Fruit fly (Drosophila melanogaster) whole organism, embryonic: ENCODE results near the gene CG14721.
A peak's percentile ranks its signal among the peaks of the same experiment; 100 is the strongest.

Experiments
- Asciz ChIP-seq: fragments of 200-800 bp; sonication (Bioruptor generic); optimal IDR thresholded peaks from 2 replicates; lab custom pipeline; 2017; ENCODE audit warnings: missing biosample characterization, mild to moderate bottlenecking, missing genetic modification characterization, missing genetic modification reagents
- BEAF-32 ChIP-seq: fragments of 200-800 bp; sonication (Bioruptor generic); optimal IDR thresholded peaks from 3 replicates; lab custom pipeline; 2017; ENCODE audit warnings: missing biosample characterization, missing genetic modification characterization, mild to moderate bottlenecking, moderate library complexity, missing genetic modification reagents
- Bdp1 ChIP-seq: fragments of 200-800 bp; sonication (Bioruptor generic); optimal IDR thresholded peaks from 3 replicates; lab custom pipeline; 2016; ENCODE audit warnings: missing biosample characterization, missing genetic modification characterization
- CG10147 ChIP-seq: fragments of 200-800 bp; sonication (Bioruptor generic); optimal IDR thresholded peaks from 2 replicates; lab custom pipeline; 2019; ENCODE audit warnings: missing biosample characterization, mild to moderate bottlenecking, missing genetic modification characterization, moderate library complexity
- CG10274 ChIP-seq: fragments of 200-800 bp; sonication (Bioruptor generic); optimal IDR thresholded peaks from 3 replicates; lab custom pipeline; 2017; ENCODE audit warnings: missing biosample characterization, mild to moderate bottlenecking, missing genetic modification characterization
- CG11456 ChIP-seq: fragments of 200-800 bp; sonication (Bioruptor generic); IDR thresholded peaks from 3 replicates; pipeline ENCODE4 v1.3.6; 2022; ENCODE audit warnings: missing biosample characterization, missing genetic modification characterization
- CG11723 ChIP-seq: fragments of 200-800 bp; sonication (Bioruptor generic); optimal IDR thresholded peaks from 2 replicates; lab custom pipeline; 2017; ENCODE audit warnings: missing biosample characterization, mild to moderate bottlenecking, missing genetic modification characterization
- CG12769 ChIP-seq: fragments of 200-800 bp; sonication (Bioruptor generic); optimal IDR thresholded peaks from 2 replicates; lab custom pipeline; 2019; ENCODE audit warnings: missing biosample characterization, mild to moderate bottlenecking, missing genetic modification characterization, moderate library complexity
- CG13296 ChIP-seq: fragments of 200-800 bp; sonication (Bioruptor generic); optimal IDR thresholded peaks from 3 replicates; lab custom pipeline; 2018; ENCODE audit warnings: missing biosample characterization, mild to moderate bottlenecking, missing genetic modification characterization
- CG13775 ChIP-seq: fragments of 200-800 bp; sonication (Bioruptor generic); optimal IDR thresholded peaks from 3 replicates; lab custom pipeline; 2017; ENCODE audit warnings: missing biosample characterization, mild to moderate bottlenecking, missing genetic modification characterization
- CG14050 ChIP-seq: fragments of 200-800 bp; sonication (Bioruptor generic); IDR thresholded peaks from 3 replicates; pipeline ENCODE4 v1.3.6; 2022; ENCODE audit warnings: missing biosample characterization, missing genetic modification characterization
- CG1529 ChIP-seq: fragments of 200-800 bp; sonication (Bioruptor generic); optimal IDR thresholded peaks from 3 replicates; lab custom pipeline; 2018; ENCODE audit warnings: missing biosample characterization, missing genetic modification characterization
- CG16813 ChIP-seq: fragments of 200-800 bp; sonication (Bioruptor generic); IDR thresholded peaks from 3 replicates; pipeline ENCODE4 v1.3.6; 2022; ENCODE audit warnings: missing biosample characterization, missing genetic modification characterization; ENCODE audit not compliant: partially characterized antibody
- CG18011 ChIP-seq: fragments of 200-800 bp; sonication (Bioruptor generic); optimal IDR thresholded peaks from 2 replicates; lab custom pipeline; 2017; ENCODE audit warnings: missing biosample characterization, missing genetic modification characterization, mild to moderate bottlenecking, moderate library complexity, missing genotype
- CG18764 ChIP-seq: fragments of 200-800 bp; sonication (Bioruptor generic); optimal IDR thresholded peaks from 3 replicates; lab custom pipeline; 2016; ENCODE audit warnings: missing biosample characterization, missing genetic modification characterization
- CG2116 ChIP-seq: fragments of 200-800 bp; sonication (Bioruptor generic); optimal IDR thresholded peaks from 3 replicates; lab custom pipeline; 2018; ENCODE audit warnings: missing biosample characterization, mild to moderate bottlenecking, missing genetic modification characterization
- CG2678 ChIP-seq: fragments of 200-800 bp; sonication (Bioruptor generic); optimal IDR thresholded peaks from 3 replicates; lab custom pipeline; 2019; ENCODE audit warnings: missing biosample characterization, mild to moderate bottlenecking, missing genetic modification characterization, moderate library complexity
- CG32532 ChIP-seq: fragments of 200-800 bp; sonication (Bioruptor generic); IDR thresholded peaks from 2 replicates; pipeline ENCODE4 v1.3.6; 2022; ENCODE audit warnings: missing biosample characterization, missing genetic modification characterization
- CG6175 ChIP-seq: fragments of 200-800 bp; sonication (Bioruptor generic); IDR thresholded peaks from 3 replicates; pipeline ENCODE4 v1.3.6; 2022; ENCODE audit warnings: missing biosample characterization, missing genetic modification characterization
- CG7963 ChIP-seq: fragments of 200-800 bp; sonication (Bioruptor generic); IDR thresholded peaks from 3 replicates; pipeline ENCODE4 v1.3.6; 2022; ENCODE audit warnings: missing biosample characterization, missing genetic modification characterization; ENCODE audit not compliant: partially characterized antibody
- CG9215 ChIP-seq: fragments of 200-800 bp; sonication (Bioruptor generic); IDR thresholded peaks from 2 replicates; pipeline ENCODE4 v1.3.6; 2022; ENCODE audit warnings: missing biosample characterization, missing genetic modification characterization
- CG9817 ChIP-seq: fragments of 200-800 bp; sonication (Bioruptor generic); optimal IDR thresholded peaks from 2 replicates; lab custom pipeline; 2018; ENCODE audit warnings: missing biosample characterization, mild to moderate bottlenecking, missing genetic modification characterization, moderate library complexity
- CG9876 ChIP-seq: fragments of 200-800 bp; sonication (Bioruptor generic); optimal IDR thresholded peaks from 2 replicates; lab custom pipeline; 2016; ENCODE audit warnings: missing biosample characterization, missing genetic modification characterization
- E2f1 ChIP-seq: fragments of 200-800 bp; sonication (Bioruptor generic); IDR thresholded peaks from 2 replicates; pipeline ENCODE4 v1.3.6; 2022; ENCODE audit warnings: missing biosample characterization, missing genetic modification characterization
- ERR ChIP-seq: fragments of 200-800 bp; sonication (Bioruptor generic); optimal IDR thresholded peaks from 2 replicates; lab custom pipeline; 2016; ENCODE audit warnings: missing biosample characterization, missing genetic modification characterization
- Eip74EF ChIP-seq, 2 experiments: fragments of 200-800 bp in 1 of 2; fragments of >200 bp in 1 of 2; sonication (Bioruptor generic) in 1 of 2; optimal IDR thresholded peaks; 2 replicates each; lab custom pipeline; 2017 to 2019; ENCODE audit warnings: missing biosample characterization in 2 of 2, missing genetic modification characterization in 2 of 2, mild to moderate bottlenecking in 1 of 2, moderate library complexity in 1 of 2
- Ets97D ChIP-seq: fragments of 200-800 bp; sonication (Bioruptor generic); optimal IDR thresholded peaks from 3 replicates; lab custom pipeline; 2016; ENCODE audit warnings: missing biosample characterization, missing genetic modification characterization
- Gug ChIP-seq: fragments of 200-800 bp; sonication (Bioruptor generic); IDR thresholded peaks from 4 replicates; pipeline ENCODE4 v1.3.6; 2022; ENCODE audit warnings: missing biosample characterization, missing genetic modification characterization
- HHEX ChIP-seq: fragments of 200-800 bp; sonication (Bioruptor generic); optimal IDR thresholded peaks from 3 replicates; lab custom pipeline; 2017; ENCODE audit warnings: missing biosample characterization, mild to moderate bottlenecking, missing genetic modification characterization, missing genetic modification reagents
- Hey ChIP-seq: fragments of 200-800 bp; sonication (Bioruptor generic); optimal IDR thresholded peaks from 3 replicates; lab custom pipeline; 2018; ENCODE audit warnings: missing biosample characterization, mild to moderate bottlenecking, missing genetic modification characterization
- Mrtf ChIP-seq: fragments of 200-800 bp; sonication (Bioruptor generic); IDR thresholded peaks from 3 replicates; pipeline ENCODE4 v1.3.6; 2022; ENCODE audit warnings: missing biosample characterization, missing genetic modification characterization
- Sox102F ChIP-seq: fragments of 200-800 bp; sonication (Bioruptor generic); optimal IDR thresholded peaks from 2 replicates; lab custom pipeline; 2018; ENCODE audit warnings: missing biosample characterization, mild to moderate bottlenecking, missing genetic modification characterization, moderate library complexity
- amos ChIP-seq: fragments of 200-800 bp; sonication (Bioruptor generic); IDR thresholded peaks from 2 replicates; pipeline ENCODE4 v1.3.6; 2022; ENCODE audit warnings: missing biosample characterization, missing genetic modification characterization; ENCODE audit not compliant: partially characterized antibody
- cad ChIP-seq: fragments of >200 bp; optimal IDR thresholded peaks from 2 replicates; lab custom pipeline; 2017; ENCODE audit warnings: missing biosample characterization, missing genetic modification characterization
- croc ChIP-seq: fragments of 200-800 bp; sonication (Bioruptor generic); conservative IDR thresholded peaks from 3 replicates; pipeline ENCODE4 v1.3.6; 2022; ENCODE audit warnings: missing biosample characterization, missing genetic modification characterization
- da ChIP-seq: fragments of 200-800 bp; sonication (Bioruptor generic); optimal IDR thresholded peaks from 2 replicates; lab custom pipeline; 2016; ENCODE audit warnings: missing biosample characterization, missing genetic modification characterization
- dpn ChIP-seq, 2 experiments: fragments of 200-800 bp; sonication (Bioruptor generic); optimal IDR thresholded peaks; 3 replicates each; lab custom pipeline; 2016; ENCODE audit warnings: missing biosample characterization in 2 of 2, missing genetic modification characterization in 2 of 2
- ems ChIP-seq: fragments of 200-800 bp; sonication (Bioruptor generic); optimal IDR thresholded peaks from 3 replicates; lab custom pipeline; 2016; ENCODE audit warnings: missing biosample characterization, missing genetic modification characterization
- en ChIP-seq: fragments of 200-800 bp; sonication (Bioruptor generic); optimal IDR thresholded peaks from 2 replicates; lab custom pipeline; 2016; ENCODE audit warnings: missing biosample characterization, missing genetic modification characterization
- fru ChIP-seq: fragments of >200 bp; optimal IDR thresholded peaks from 2 replicates; lab custom pipeline; 2017
- hb ChIP-seq: fragments of 200-800 bp; sonication (Bioruptor generic); IDR thresholded peaks from 3 replicates; pipeline ENCODE4 v1.3.6; 2022; ENCODE audit warnings: missing biosample characterization, missing genetic modification characterization; ENCODE audit not compliant: partially characterized antibody
- hth ChIP-seq: fragments of >200 bp; optimal IDR thresholded peaks from 2 replicates; lab custom pipeline; 2017; ENCODE audit warnings: inconsistent platforms
- ken ChIP-seq: fragments of 200-800 bp; sonication (Bioruptor generic); IDR thresholded peaks from 3 replicates; pipeline ENCODE4 v1.3.6; 2022; ENCODE audit warnings: missing biosample characterization, missing genetic modification characterization
- seq ChIP-seq: fragments of 200-800 bp; sonication (Bioruptor generic); IDR thresholded peaks from 2 replicates; pipeline ENCODE4 v1.3.6; 2022; ENCODE audit warnings: missing biosample characterization, missing genetic modification characterization
- tap ChIP-seq: fragments of 200-800 bp; optimal IDR thresholded peaks from 3 replicates; lab custom pipeline; 2019; ENCODE audit warnings: missing biosample characterization, mild to moderate bottlenecking, missing genetic modification characterization, moderate library complexity
- twi ChIP-seq: fragments of 200-800 bp; optimal IDR thresholded peaks from 2 replicates; lab custom pipeline; 2019; ENCODE audit warnings: missing biosample characterization, mild to moderate bottlenecking, missing genetic modification characterization, moderate library complexity
- z ChIP-seq: fragments of 200-800 bp; sonication (Bioruptor generic); IDR thresholded peaks from 3 replicates; pipeline ENCODE4 v1.3.6; 2022; ENCODE audit warnings: missing biosample characterization, missing genetic modification characterization
- zfh2 ChIP-seq: fragments of 200-800 bp; sonication (Bioruptor generic); optimal IDR thresholded peaks from 2 replicates; lab custom pipeline; 2016; ENCODE audit warnings: missing biosample characterization, missing genetic modification characterization

The CG14721 gene

dm6 chr3R:11778012-11778865 is 43.0 kb downstream of the CG14721 start (continued):
- TF ChIP-seq Bdp1 (GFP tag; lab: Kevin White, UChicago) (peak; percentile 3), CG11456 (GFP tag; lab: Robert Waterston, UW) (peak; percentile 71; the same call in 2 of the 3 replicates), croc (GFP tag; lab: Robert Waterston, UW) (no peak; the same call in 2 of the 3 replicates), hth (no peak), BEAF-32 (GFP tag; lab: Kevin White, UChicago) (no peak), tap (tag; lab: Kevin White, UChicago) (peak; percentile 16), en (no peak), twi (peak; percentile 43), CG6175 (0 out of 3 replicates have a peak, but pooled peaks have one; percentile 25), zfh2 (GFP tag; lab: Kevin White, UChicago) (peak; percentile 48), Gug (GFP tag; lab: Robert Waterston, UW) (peak; percentile 45; the same call in 2 of the 4 replicates), amos (peak; percentile 53), CG1529 (peak; percentile 55), CG13775 (GFP tag; lab: Kevin White, UChicago) (peak; percentile 88), CG32532 (GFP tag; lab: Robert Waterston, UW) (peak; percentile 40; the same call in 1 of the 2 replicates), CG11723 (GFP tag; lab: Kevin White, UChicago) (peak; percentile 65), cad (no peak), HHEX (GFP tag; lab: Kevin White, UChicago) (peak; percentile 51), CG10274 (GFP tag; lab: Kevin White, UChicago) (peak; percentile 11), CG2116 (peak; percentile 40), CG2678 (tag; lab: Kevin White, UChicago) (peak; percentile 77), CG9215 (GFP tag; lab: Robert Waterston, UW) (peak; percentile 55), fru (lab: Kevin White, UChicago) (no peak), CG9817 (tag; lab: Kevin White, UChicago) (peak; percentile 39), da (GFP tag; lab: Kevin White, UChicago) (peak; percentile 49), CG10147 (GFP tag; lab: Kevin White, UChicago) (peak; percentile 36), CG18011 (peak; percentile 37), CG7963 (GFP tag; lab: Robert Waterston, UW) (peak; percentile 37; the same call in 1 of the 3 replicates), CG18764 (peak; percentile 52), Sox102F (GFP tag; lab: Kevin White, UChicago) (peak; percentile 60), Ets97D (peak; percentile 65), Eip74EF (GFP tag; optimal IDR thresholded peaks at IDR 0.05; lab: Kevin White, UChicago) (peak in 1 of 2 experiments; percentile 71), ERR (no peak), CG14050 (GFP tag; lab: Robert Waterston, UW) (0 out of 3 replicates have a peak, but pooled peaks have one; percentile 8), CG12769 (tag; lab: Kevin White, UChicago) (peak; percentile 76), dpn (GFP tag; optimal IDR thresholded peaks at IDR 0.05; lab: Kevin White, UChicago) (peak in 1 of 2 experiments; percentile 61), z (GFP tag; lab: Robert Waterston, UW) (peak; percentile 55; the same call in 2 of the 3 replicates), hb (no peak), E2f1 (GFP tag; lab: Robert Waterston, UW) (0 out of 2 replicates have a peak, but pooled peaks have one; percentile 27), CG9876 (no peak), CG16813 (0 out of 3 replicates have a peak, but pooled peaks have one; percentile 41), Mrtf (GFP tag; lab: Robert Waterston, UW) (no peak), ken (GFP tag; lab: Robert Waterston, UW) (peak; percentile 43; the same call in 1 of the 3 replicates), Asciz (GFP tag; lab: Kevin White, UChicago) (peak; percentile 77), CG13296 (peak; percentile 41), Hey (tag; lab: Kevin White, UChicago) (peak; percentile 38), ems (GFP tag; lab: Kevin White, UChicago) (no peak), seq (peak; percentile 61; the same call in 1 of the 2 replicates)
